Fruit fly (Drosophila melanogaster) whole organism, adult: ENCODE data around the gene dlp.

ENCODE experiments used
- CG11617 ChIP-seq: fragments of 200-800 bp; sonication (Bioruptor generic); optimal IDR thresholded peaks from 2 replicates; lab custom pipeline; 2017; ENCODE audit warnings: mild to moderate bottlenecking, missing biosample characterization, missing genetic modification reagents, missing genetic modification characterization
- CG12768 ChIP-seq: fragments of 200-800 bp; sonication (Bioruptor generic); optimal IDR thresholded peaks from 2 replicates; lab custom pipeline; 2017; ENCODE audit warnings: missing biosample characterization, missing genetic modification characterization, mild to moderate bottlenecking, moderate library complexity, missing genetic modification reagents
- CG14711 ChIP-seq: fragments of 200-800 bp; sonication (Bioruptor generic); optimal IDR thresholded peaks from 2 replicates; lab custom pipeline; 2018; ENCODE audit warnings: missing biosample characterization, mild to moderate bottlenecking, missing genetic modification characterization, moderate library complexity
- CG1620 ChIP-seq: fragments of 200-800 bp; sonication (Bioruptor generic); optimal IDR thresholded peaks from 2 replicates; lab custom pipeline; 2016; ENCODE audit warnings: missing biosample characterization, missing genetic modification characterization
- CG33017 ChIP-seq: fragments of 200-800 bp; sonication (Bioruptor generic); optimal IDR thresholded peaks from 2 replicates; lab custom pipeline; 2018; ENCODE audit warnings: missing biosample characterization, mild to moderate bottlenecking, missing genetic modification characterization, moderate library complexity
- CG5204 ChIP-seq: fragments of 200-800 bp; sonication (Bioruptor generic); optimal IDR thresholded peaks from 2 replicates; lab custom pipeline; 2016; ENCODE audit warnings: missing biosample characterization, missing genetic modification characterization
- CG7045 ChIP-seq: fragments of 200-800 bp; sonication (Bioruptor generic); optimal IDR thresholded peaks from 2 replicates; lab custom pipeline; 2017; ENCODE audit warnings: missing biosample characterization, mild to moderate bottlenecking, missing genetic modification characterization
- CG7101 ChIP-seq: fragments of 200-800 bp; sonication (Bioruptor generic); optimal IDR thresholded peaks from 2 replicates; lab custom pipeline; 2018; ENCODE audit warnings: missing biosample characterization, mild to moderate bottlenecking, missing genetic modification characterization, moderate library complexity
- Clk ChIP-seq: fragments of 200-800 bp; sonication (Bioruptor generic); optimal IDR thresholded peaks from 2 replicates; lab custom pipeline; 2017; ENCODE audit warnings: missing biosample characterization, missing genetic modification characterization
- Crg-1 ChIP-seq: fragments of 200-800 bp; sonication (Bioruptor generic); optimal IDR thresholded peaks from 2 replicates; lab custom pipeline; 2016; ENCODE audit warnings: missing biosample characterization, missing genetic modification characterization
- Hr96 ChIP-seq: fragments of 200-800 bp; sonication (Bioruptor generic); optimal IDR thresholded peaks from 2 replicates; lab custom pipeline; 2016; ENCODE audit warnings: missing biosample characterization, missing genetic modification characterization
- Mnt ChIP-seq: fragments of 200-800 bp; sonication (Bioruptor generic); optimal IDR thresholded peaks from 2 replicates; lab custom pipeline; 2016; ENCODE audit warnings: missing biosample characterization, mild to moderate bottlenecking, missing genetic modification characterization
- bab1 ChIP-seq: fragments of 200-800 bp; sonication (Bioruptor generic); optimal IDR thresholded peaks from 3 replicates; lab custom pipeline; 2019; ENCODE audit warnings: missing biosample characterization, mild to moderate bottlenecking, missing genetic modification characterization, moderate library complexity
- cic ChIP-seq: fragments of 200-800 bp; sonication (Bioruptor generic); optimal IDR thresholded peaks from 2 replicates; lab custom pipeline; 2017; ENCODE audit warnings: missing biosample characterization, mild to moderate bottlenecking, missing genetic modification characterization, moderate library complexity
- cnc ChIP-seq, 2 experiments: fragments of >200 bp; optimal IDR thresholded peaks; 2 replicates each; lab custom pipeline; 2017
- kay ChIP-seq: fragments of 200-800 bp; sonication (Bioruptor generic); peaks from one replicate; lab custom pipeline; 2016; ENCODE audit warnings: missing biosample characterization, missing genetic modification characterization, borderline replicate concordance
- ovo ChIP-seq: fragments of 200-800 bp; sonication (Bioruptor generic); optimal IDR thresholded peaks from 2 replicates; lab custom pipeline; 2016; ENCODE audit warnings: missing biosample characterization, missing genetic modification characterization
- pad ChIP-seq: fragments of 200-800 bp; sonication (Bioruptor generic); optimal IDR thresholded peaks from 3 replicates; lab custom pipeline; 2017; ENCODE audit warnings: missing biosample characterization, missing genetic modification characterization, mild to moderate bottlenecking, moderate library complexity, missing genetic modification reagents
- tj ChIP-seq: fragments of 200-800 bp; sonication (Bioruptor generic); optimal IDR thresholded peaks from 3 replicates; lab custom pipeline; 2017; ENCODE audit warnings: missing biosample characterization, mild to moderate bottlenecking, missing genetic modification characterization, moderate library complexity
- toe ChIP-seq: fragments of 200-800 bp; sonication (Bioruptor generic); optimal IDR thresholded peaks from 2 replicates; lab custom pipeline; 2016; ENCODE audit warnings: missing biosample characterization, missing genetic modification characterization

dlp gene

dm6 chr3L:14659954-14660907, 27.8 kb downstream of the dlp start:
- TF ChIP-seq CG12768 (GFP tag; lab: Kevin White, UChicago) = no peak
- TF ChIP-seq CG33017 (tag; lab: Kevin White, UChicago) = no peak
- TF ChIP-seq CG5204 (GFP tag; lab: Kevin White, UChicago) = no peak
- TF ChIP-seq pad (GFP tag; lab: Kevin White, UChicago) = no peak
- TF ChIP-seq cnc (optimal IDR thresholded peaks at IDR 0.05; lab: Kevin White, UChicago) = no peak
- no peak for TF ChIP-seq toe (GFP tag; lab: Kevin White, UChicago)
- TF ChIP-seq CG14711 (tag; lab: Kevin White, UChicago) = no peak
- no peak for TF ChIP-seq Clk
- no peak for TF ChIP-seq Hr96 (GFP tag; lab: Kevin White, UChicago)
- no peak for TF ChIP-seq CG11617 (GFP tag; lab: Kevin White, UChicago)
- TF ChIP-seq CG7045 (GFP tag; lab: Kevin White, UChicago) = no peak
- no peak for TF ChIP-seq CG7101 (tag; lab: Kevin White, UChicago)
- TF ChIP-seq ovo (GFP tag; lab: Kevin White, UChicago) = no peak
- no peak for TF ChIP-seq cic
- TF ChIP-seq Crg-1 (GFP tag; lab: Kevin White, UChicago) = no peak
- TF ChIP-seq bab1 (GFP tag; lab: Kevin White, UChicago) = no peak
- no peak for TF ChIP-seq CG1620 (GFP tag; lab: Kevin White, UChicago)
- TF ChIP-seq kay (GFP tag; lab: Kevin White, UChicago) = no peak
- no peak for TF ChIP-seq tj (GFP tag; lab: Kevin White, UChicago)

dm6 chr3L:14661567-14662258, 29.3 kb downstream of the dlp start:
- TF ChIP-seq ovo (GFP tag; lab: Kevin White, UChicago) = no peak
- TF ChIP-seq cnc (optimal IDR thresholded peaks at IDR 0.05; lab: Kevin White, UChicago) = no peak
- no peak for TF ChIP-seq CG11617 (GFP tag; lab: Kevin White, UChicago)
- no peak for TF ChIP-seq Mnt (GFP tag; lab: Kevin White, UChicago)
- TF ChIP-seq CG12768 (GFP tag; lab: Kevin White, UChicago) = no peak
- TF ChIP-seq CG14711 (tag; lab: Kevin White, UChicago) = no peak
- no peak for TF ChIP-seq tj (GFP tag; lab: Kevin White, UChicago)

dm6 chr3L:14663750-14664149, 31.3 kb downstream of the dlp start:
- TF ChIP-seq cic = no peak
- no peak for TF ChIP-seq CG14711 (tag; lab: Kevin White, UChicago)
- no peak for TF ChIP-seq ovo (GFP tag; lab: Kevin White, UChicago)

- TF ChIP-seq bab1 (GFP tag; lab: Kevin White, UChicago) = no peak
- TF ChIP-seq CG11617 (GFP tag; lab: Kevin White, UChicago) = no peak
- no peak for TF ChIP-seq Hr96 (GFP tag; lab: Kevin White, UChicago)
- TF ChIP-seq kay (GFP tag; lab: Kevin White, UChicago) = no peak
- no peak for TF ChIP-seq CG33017 (tag; lab: Kevin White, UChicago)
- no peak for TF ChIP-seq CG7101 (tag; lab: Kevin White, UChicago)
- no peak for TF ChIP-seq CG12768 (GFP tag; lab: Kevin White, UChicago)
- TF ChIP-seq tj (GFP tag; lab: Kevin White, UChicago) = no peak
- TF ChIP-seq CG14711 (tag; lab: Kevin White, UChicago) = no peak
These were observed 32.0 kb downstream of the dlp start for dm6 chr3L:14664390-14664789.

- TF ChIP-seq CG7101 (tag; lab: Kevin White, UChicago) (peak; percentile 9), kay (GFP tag; lab: Kevin White, UChicago) (no peak), cnc (optimal IDR thresholded peaks at IDR 0.05; lab: Kevin White, UChicago) (no peak), bab1 (GFP tag; lab: Kevin White, UChicago) (peak; percentile 16), CG14711 (tag; lab: Kevin White, UChicago) (peak; percentile 39)
These were observed 33.5 kb downstream of the dlp start for dm6 chr3L:14665802-14666351.

- no peak for TF ChIP-seq CG7045 (GFP tag; lab: Kevin White, UChicago)
- no peak for TF ChIP-seq tj (GFP tag; lab: Kevin White, UChicago)
- TF ChIP-seq ovo (GFP tag; lab: Kevin White, UChicago) = no peak
- TF ChIP-seq CG5204 (GFP tag; lab: Kevin White, UChicago) = no peak
- TF ChIP-seq Crg-1 (GFP tag; lab: Kevin White, UChicago) = no peak
- no peak for TF ChIP-seq Hr96 (GFP tag; lab: Kevin White, UChicago)
- no peak for TF ChIP-seq cnc (optimal IDR thresholded peaks at IDR 0.05; lab: Kevin White, UChicago)
- no peak for TF ChIP-seq CG12768 (GFP tag; lab: Kevin White, UChicago)
- TF ChIP-seq CG1620 (GFP tag; lab: Kevin White, UChicago) = no peak
- no peak for TF ChIP-seq CG7101 (tag; lab: Kevin White, UChicago)
- TF ChIP-seq Clk = no peak
- no peak for TF ChIP-seq pad (GFP tag; lab: Kevin White, UChicago)
- TF ChIP-seq toe (GFP tag; lab: Kevin White, UChicago) = no peak
- TF ChIP-seq CG33017 (tag; lab: Kevin White, UChicago) = no peak
- no peak for TF ChIP-seq Mnt (GFP tag; lab: Kevin White, UChicago)
- TF ChIP-seq CG14711 (tag; lab: Kevin White, UChicago) = no peak
- no peak for TF ChIP-seq CG11617 (GFP tag; lab: Kevin White, UChicago)
These were observed 36.2 kb downstream of the dlp start for dm6 chr3L:14668638-14669037.
